Fruit fly (Drosophila melanogaster) whole organism, larva: ENCODE measurements around the gene CG17110.

Experiments used
- noc ChIP-seq: fragments of 200-800 bp; sonication (Bioruptor generic); optimal IDR thresholded peaks from 3 replicates; lab custom pipeline; 2019; ENCODE audit warnings: missing biosample characterization, mild to moderate bottlenecking, missing genetic modification characterization, moderate library complexity

The CG17110 gene

dm6 chr3R:23091586-23092228 lies at the start of gene CG17110, which contains the start of gene CG6726:
TSS of gene CG17110 (plus strand) at chr3R:23091724.
TSS of gene CG6726 (plus strand) at chr3R:23091724.
- TF ChIP-seq noc: peak; percentile 39

DNA sequence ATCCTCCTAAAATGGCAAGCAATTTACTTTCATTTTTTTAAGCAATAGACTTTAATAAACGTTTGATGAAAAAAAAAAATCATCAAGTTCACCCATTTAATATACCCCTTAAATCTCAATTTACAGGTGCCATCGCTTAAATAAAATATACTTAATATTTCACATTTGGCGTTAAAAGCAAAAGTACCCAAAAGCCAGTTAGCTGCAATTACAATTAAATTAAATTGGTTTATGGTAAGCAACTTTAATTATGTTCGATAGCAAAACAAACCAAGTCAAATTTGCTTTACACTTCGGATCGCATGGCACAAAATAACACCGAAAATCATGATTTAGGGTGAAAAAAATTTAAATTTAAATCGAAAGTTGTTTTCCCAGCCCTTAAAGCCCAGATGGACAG lies 49.6 kb upstream of the CG17110 start, which contains the start of gene CG13838:
Gene CG13838 (plus strand): TSS at position 301 of the 400 bp plus-strand sequence.
- TF ChIP-seq noc: no peak

DNA sequence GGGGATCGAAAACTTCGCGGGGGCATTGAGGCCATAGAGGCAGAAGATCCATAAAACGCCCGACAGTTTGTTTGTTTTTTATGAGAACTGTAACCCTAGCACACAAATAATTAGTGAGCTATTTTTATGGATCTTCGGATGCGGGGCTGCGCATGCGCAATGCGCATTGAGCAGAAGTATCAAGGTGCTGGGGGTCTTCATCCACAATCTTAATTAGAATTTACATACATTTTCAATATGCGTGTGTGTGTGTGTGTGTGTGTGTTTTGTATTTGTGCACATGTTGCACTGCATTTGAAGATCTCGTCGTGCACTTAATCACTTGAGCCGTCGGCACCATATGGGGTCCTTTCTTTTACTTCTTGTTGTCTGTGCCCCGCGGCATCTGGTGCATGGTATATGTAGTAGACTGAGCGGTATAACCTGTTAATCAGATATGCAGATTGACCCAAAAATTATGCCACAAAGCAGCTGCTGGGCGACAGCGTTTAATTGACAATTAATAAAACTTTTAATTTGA lies 48.7 kb upstream of the CG17110 start:
- no peak for TF ChIP-seq noc

dm6 chr3R:23043690-23044089 lies 47.8 kb upstream of the CG17110 start, which contains the start of gene CG13837:
TSS of gene CG13837 (plus strand) at chr3R:23043990.
- TF ChIP-seq noc: no peak

dm6 chr3R:23046529-23046943 lies 45.0 kb upstream of the CG17110 start:
- peak; percentile 81 for TF ChIP-seq noc

dm6 chr3R:23048089-23048689 lies 43.3 kb upstream of the CG17110 start, which contains the start of gene CG17121:
TSS of gene CG17121 (minus strand) at chr3R:23048214.
- TF ChIP-seq noc: no peak

- TF ChIP-seq noc: peak; percentile 43
Observed at dm6 chr3R:23048690-23049118, 42.8 kb upstream of the CG17110 start.

- TF ChIP-seq noc: no peak
Observed at dm6 chr3R:23051639-23052125, 39.8 kb upstream of the CG17110 start, which contains the start of gene Gr94a. TSS of gene Gr94a (plus strand) at chr3R:23051689.

DNA sequence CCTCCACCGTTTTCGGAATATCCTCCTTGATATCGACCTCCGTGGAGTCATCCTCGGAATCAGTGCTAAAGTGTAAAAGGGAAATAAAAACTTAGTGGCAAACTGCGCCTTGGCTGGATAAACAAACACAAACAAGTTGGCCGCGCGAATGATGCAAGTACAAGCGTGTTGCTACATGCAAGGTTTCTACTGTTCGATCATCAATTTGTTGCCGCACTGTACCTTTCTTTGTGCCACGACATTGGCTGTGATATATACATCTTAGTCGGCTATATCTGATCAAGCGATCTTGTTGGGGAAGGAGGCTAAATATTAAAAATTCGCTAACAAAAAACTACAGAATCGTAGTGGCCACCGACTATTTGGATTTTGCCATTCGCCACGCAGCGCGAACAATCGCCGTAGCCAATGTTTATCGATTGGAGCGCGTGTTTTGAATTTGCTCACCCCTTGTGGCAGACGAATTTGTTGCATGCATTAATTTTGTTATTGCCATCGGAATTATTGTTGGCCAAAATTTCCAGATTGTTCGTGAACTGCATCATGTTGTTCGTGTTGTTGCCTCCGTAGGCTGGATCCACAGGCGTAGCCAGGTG lies 38.3 kb upstream of the CG17110 start:
- TF ChIP-seq noc: no peak

DNA sequence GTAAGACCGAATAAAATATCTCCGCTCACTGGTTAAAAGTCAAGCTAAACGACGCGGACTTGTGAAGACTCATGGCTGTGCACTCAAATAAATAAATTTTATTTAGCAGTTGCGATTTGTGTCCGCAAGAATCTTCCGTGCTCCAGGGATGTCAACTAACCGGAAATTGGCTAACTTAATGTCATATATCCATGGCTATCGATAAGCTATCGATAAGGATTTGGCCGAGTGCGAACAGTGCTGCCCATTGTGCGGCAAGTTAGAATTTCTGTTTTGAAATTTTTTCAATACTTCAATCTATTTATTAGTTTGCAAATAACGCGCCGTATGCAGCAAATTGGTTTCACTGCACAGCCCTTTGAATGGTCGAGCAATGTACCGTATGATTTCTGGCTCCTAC lies 37.6 kb upstream of the CG17110 start, which contains the start of gene p53:
Gene p53 (minus strand): TSS at position 147 of the 400 bp plus-strand sequence.
- no peak for TF ChIP-seq noc

dm6 chr3R:23056113-23056512 lies 35.4 kb upstream of the CG17110 start:
- TF ChIP-seq noc: no peak

- no peak for TF ChIP-seq noc
Observed at dm6 chr3R:23056753-23057152, 34.8 kb upstream of the CG17110 start.

DNA sequence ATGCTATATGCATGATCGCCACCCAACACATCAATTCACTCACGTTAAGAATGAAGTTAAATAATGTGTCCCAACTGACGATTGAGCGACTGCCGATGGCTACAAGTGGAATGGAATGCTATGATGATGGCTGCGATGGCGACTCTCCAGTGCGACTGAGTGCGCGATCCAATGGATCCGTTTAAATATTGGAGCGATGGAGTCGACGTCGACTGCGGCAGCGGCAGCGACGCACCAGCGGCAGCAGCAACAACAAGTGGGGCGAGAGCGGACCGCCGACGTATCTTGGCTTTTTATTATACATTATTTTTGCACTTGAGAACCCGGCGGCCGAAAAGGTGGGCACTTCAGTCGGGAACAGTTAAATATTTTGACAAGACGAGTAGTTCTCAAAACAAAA lies 34.1 kb upstream of the CG17110 start:
- no peak for TF ChIP-seq noc

DNA sequence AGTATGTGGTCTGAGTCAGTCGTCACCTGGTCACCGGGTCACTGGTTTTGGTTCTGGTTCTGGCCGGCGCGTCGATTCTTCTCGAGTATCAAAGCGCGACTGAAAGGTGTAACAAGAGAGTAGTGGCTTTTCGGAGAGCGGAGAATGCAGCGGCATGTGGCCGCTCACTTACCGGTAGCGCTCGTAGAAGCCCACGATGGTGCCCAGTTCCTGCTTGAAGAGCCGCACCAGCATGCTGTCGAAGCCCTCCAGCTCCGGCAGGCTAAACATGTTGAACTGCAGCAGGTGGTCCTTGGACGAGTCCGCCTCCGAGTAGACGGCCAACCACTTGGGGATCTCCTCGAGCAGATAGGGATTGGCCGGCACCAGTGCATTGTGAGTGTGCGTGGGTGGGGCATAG lies 32.7 kb upstream of the CG17110 start, which contains the start of gene Ctns:
Gene Ctns (minus strand): TSS at position 101 of the 400 bp plus-strand sequence.
- TF ChIP-seq noc: no peak

dm6 chr3R:23060166-23060565 lies 31.4 kb upstream of the CG17110 start:
- TF ChIP-seq noc: no peak

DNA sequence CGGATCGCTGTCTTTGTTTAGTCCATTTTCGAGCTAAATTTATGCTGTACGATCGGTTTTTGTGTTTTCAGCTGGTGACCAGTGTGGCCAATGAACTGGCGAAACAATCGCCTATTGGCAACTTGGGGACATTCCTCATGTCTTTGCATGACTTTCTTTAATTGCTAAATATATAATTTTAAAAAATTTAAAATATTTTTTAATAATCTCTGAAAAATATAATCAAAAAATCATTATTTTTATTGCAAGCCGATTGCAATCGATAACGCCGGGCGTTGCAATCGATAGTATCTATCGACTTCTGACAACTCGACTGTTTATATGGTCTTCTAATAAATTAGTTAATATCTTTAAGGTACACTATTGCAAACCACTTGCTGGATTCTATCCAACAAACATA lies 30.3 kb upstream of the CG17110 start, which contains the start of the genes sav and Ublcp1:
Gene sav (minus strand): TSS at position 96 of the 400 bp plus-strand sequence.
Gene Ublcp1 (plus strand): TSS at position 285 of the 400 bp plus-strand sequence.
- TF ChIP-seq noc: peak; percentile 20
